Worm (Caenorhabditis elegans) whole organism, midembryonic: ENCODE measurements around the gene B0244.16.
A peak's percentile ranks its signal among the peaks of the same experiment; 100 is the strongest.

ENCODE experiments used
- T22C8.4 ChIP-seq: fragments of 200-800 bp; sonication (Bioruptor generic); IDR thresholded peaks from 2 replicates; pipeline ENCODE4 v1.3.6; 2022; ENCODE audit warnings: missing genetic modification characterization, missing compliant biosample characterization
- cog-1 ChIP-seq: sonication (generic microtip); optimal IDR thresholded peaks from 2 replicates; lab custom pipeline; 2016; ENCODE audit warnings: missing genetic modification characterization, missing compliant biosample characterization
- flt-1 ChIP-seq: fragments of 200-800 bp; sonication (Bioruptor generic); IDR thresholded peaks from 2 replicates; pipeline ENCODE4 v1.3.6; 2022; ENCODE audit warnings: missing genetic modification characterization, missing compliant biosample characterization
- klf-2 ChIP-seq: fragments of 200-800 bp; sonication (Bioruptor generic); conservative IDR thresholded peaks from 2 replicates; pipeline ENCODE4 v1.3.6; 2022; ENCODE audit warnings: missing genetic modification reagents, missing genetic modification characterization, missing compliant biosample characterization
- med-1 ChIP-seq: sonication (generic microtip); optimal IDR thresholded peaks from 2 replicates; lab custom pipeline; 2017; ENCODE audit warnings: missing genetic modification characterization, mild to moderate bottlenecking, missing compliant biosample characterization, antibody characterized with exemption, missing genetic modification reagents; ENCODE audit not compliant: insufficient read depth
- ref-1 ChIP-seq: fragments of 200-800 bp; sonication (Bioruptor generic); conservative IDR thresholded peaks from 2 replicates; pipeline ENCODE4 v1.3.6; 2022; ENCODE audit warnings: missing genetic modification reagents, missing genetic modification characterization, missing compliant biosample characterization
- tab-1 ChIP-seq: fragments of 200-800 bp; sonication (Bioruptor generic); IDR thresholded peaks from 2 replicates; pipeline ENCODE4 v1.3.6; 2022; ENCODE audit warnings: missing genetic modification characterization, missing compliant biosample characterization
- ztf-23 ChIP-seq: fragments of 200-800 bp; sonication (Bioruptor generic); IDR thresholded peaks from 2 replicates; pipeline ENCODE4 v1.3.6; 2022; ENCODE audit warnings: missing genetic modification reagents, missing genetic modification characterization, missing compliant biosample characterization
- ztf-29 ChIP-seq: fragments of 200-800 bp; sonication (Bioruptor generic); IDR thresholded peaks from 2 replicates; pipeline ENCODE4 v1.3.6; 2022; ENCODE audit warnings: missing genetic modification reagents, missing genetic modification characterization, missing compliant biosample characterization

B0244.16 gene

DNA sequence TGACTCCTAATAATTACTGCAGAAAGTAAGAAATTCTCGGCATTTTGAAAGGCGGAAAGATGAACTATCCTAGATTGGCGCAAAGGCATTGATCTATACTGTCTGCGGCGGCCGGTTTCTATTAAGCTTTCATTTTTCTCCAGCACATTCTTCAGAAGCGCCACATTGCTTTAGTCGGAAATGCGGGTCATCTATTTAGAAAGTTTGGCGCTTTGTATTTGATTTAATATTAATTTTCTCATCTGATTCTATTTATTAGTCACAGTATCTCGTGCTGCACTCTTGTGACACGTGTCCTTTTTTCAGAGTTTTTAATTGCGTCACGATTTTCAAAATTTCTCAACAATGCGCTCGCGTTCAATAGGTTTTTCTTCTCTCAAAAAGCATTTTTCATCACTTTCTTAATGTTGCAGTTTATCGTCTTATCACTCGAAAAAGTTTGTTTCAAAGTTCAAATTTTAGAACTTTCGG, 25.7 kb upstream of the B0244.16 start:
- TF ChIP-seq klf-2, result no peak
- no peak for TF ChIP-seq ztf-23 (GFP tag; lab: Robert Waterston, UW)
- TF ChIP-seq ref-1, result no peak
- peak; percentile 15; the same call in 1 of the 2 replicates for TF ChIP-seq flt-1

DNA sequence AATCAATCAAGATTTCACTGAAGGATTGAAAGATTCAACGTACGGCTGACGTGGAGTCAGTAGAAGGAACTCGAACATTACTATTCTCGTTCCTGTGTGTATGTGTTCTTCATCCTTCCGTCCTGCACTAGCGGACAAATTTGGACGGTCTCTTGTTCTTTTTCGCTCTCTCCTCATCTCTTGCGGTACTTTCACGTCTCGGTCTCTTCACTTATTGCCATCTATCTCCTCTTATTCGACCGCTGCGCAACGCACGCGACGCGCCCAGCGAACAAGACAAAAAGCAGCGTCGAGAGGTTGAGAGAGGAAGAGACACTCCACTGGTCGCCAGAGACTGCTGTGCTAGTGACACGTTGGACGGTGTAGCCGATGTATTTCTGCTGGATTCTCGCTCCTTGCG, 25.3 kb upstream of the B0244.16 start:
- peak; percentile 55; the same call in 1 of the 2 replicates for TF ChIP-seq ztf-23 (GFP tag; lab: Robert Waterston, UW)
- peak; percentile 32; the same call in 1 of the 2 replicates for TF ChIP-seq ztf-29 (GFP tag; lab: Robert Waterston, UW)
- TF ChIP-seq ref-1, result no peak
- 0 out of 2 replicates have a peak, but pooled peaks have one; percentile 34 for TF ChIP-seq flt-1
- TF ChIP-seq tab-1 (GFP tag; lab: Robert Waterston, UW), result no peak
- TF ChIP-seq cog-1 (tag; lab: Kevin White, UChicago), result peak; percentile 77

DNA sequence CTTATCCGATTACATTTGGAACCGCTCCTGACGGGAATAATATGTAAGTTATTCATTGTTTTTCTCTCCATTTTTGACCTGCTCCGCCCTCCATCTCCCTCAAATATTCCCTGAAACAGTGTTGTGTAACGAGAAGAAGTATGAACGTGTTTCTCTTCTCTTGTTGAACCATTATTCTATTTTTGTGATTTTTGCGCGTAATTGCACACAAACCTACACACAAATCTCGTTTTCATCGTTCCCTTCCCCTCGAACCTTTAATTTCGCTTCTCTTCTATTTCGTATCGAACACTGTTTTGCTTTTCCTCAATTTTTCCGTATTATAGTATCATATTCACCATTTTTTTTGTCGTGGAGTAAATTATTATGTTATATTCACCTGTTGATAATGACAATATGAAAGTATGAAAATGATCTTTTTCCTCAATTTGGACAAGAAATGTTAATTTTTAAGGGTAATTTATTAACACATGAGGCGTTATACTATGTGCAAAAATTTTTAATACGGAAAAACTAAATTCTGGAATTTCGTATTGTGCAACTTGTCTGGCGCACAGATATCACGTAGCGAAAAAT, 23.5 kb upstream of the B0244.16 start:
- TF ChIP-seq tab-1 (GFP tag; lab: Robert Waterston, UW), result no peak
- no peak for TF ChIP-seq med-1 (GFP tag; lab: Kevin White, UChicago)
- TF ChIP-seq flt-1, result no peak
- no peak for TF ChIP-seq klf-2
- TF ChIP-seq ztf-23 (GFP tag; lab: Robert Waterston, UW), result no peak
- no peak for TF ChIP-seq ref-1
- TF ChIP-seq T22C8.4, result no peak
- no peak for TF ChIP-seq cog-1 (tag; lab: Kevin White, UChicago)
- no peak for TF ChIP-seq ztf-29 (GFP tag; lab: Robert Waterston, UW)

DNA sequence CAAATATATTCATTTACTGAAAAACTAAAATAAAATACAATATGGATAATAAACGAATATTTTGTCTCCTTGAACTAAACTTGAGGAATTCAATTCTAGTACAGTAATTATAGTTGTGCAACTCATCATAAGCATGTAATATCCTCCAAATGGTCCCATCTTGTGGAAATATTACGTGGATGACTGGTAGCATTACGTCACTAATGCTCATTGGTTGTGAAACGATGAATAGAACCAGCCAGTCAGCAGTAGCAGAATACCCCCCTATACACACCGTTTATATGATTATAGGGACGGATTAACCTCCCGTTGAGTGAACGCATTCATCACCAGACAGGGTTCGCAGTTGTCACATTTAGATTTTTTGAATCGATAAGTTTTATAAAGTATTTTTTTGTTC, 22.4 kb upstream of the B0244.16 start:
- TF ChIP-seq klf-2, result no peak
- no peak for TF ChIP-seq tab-1 (GFP tag; lab: Robert Waterston, UW)

DNA sequence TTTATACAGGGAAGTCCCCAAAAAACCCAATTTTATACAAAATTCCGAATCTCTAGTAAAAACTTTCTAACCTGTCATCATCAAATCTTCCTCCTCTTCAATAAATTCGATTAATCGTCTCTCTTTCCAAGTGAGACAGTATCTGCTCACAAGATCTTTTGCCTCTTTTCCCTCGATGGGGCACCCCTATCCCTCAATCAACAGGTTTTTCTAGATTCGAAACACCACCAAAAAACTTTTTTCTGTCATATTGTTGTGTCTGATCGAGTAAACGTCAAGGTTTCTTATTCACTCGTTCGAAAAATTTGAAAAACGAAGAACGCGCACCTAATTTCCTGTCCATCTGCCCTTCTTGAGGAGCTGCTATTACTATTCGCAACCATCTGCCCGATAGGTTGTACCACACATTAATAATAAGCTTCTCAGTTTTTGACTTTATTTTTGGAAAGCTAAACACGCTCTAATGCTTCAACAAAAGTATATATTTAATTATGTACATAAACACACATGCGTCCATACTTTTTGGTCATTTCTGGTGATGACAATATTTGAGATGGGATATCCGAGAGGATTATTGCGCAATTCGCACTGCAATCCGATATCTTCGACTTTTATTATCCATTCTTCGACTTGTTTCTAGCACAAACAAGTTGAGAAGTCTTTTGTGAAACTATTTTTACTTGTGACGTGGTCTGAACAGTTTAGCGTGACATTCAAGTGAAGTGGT, 21.5 kb upstream of the B0244.16 start:
- TF ChIP-seq med-1 (GFP tag; lab: Kevin White, UChicago) (no peak), ref-1 (no peak), ztf-29 (GFP tag; lab: Robert Waterston, UW) (no peak), klf-2 (no peak), cog-1 (tag; lab: Kevin White, UChicago) (no peak), ztf-23 (GFP tag; lab: Robert Waterston, UW) (no peak), T22C8.4 (no peak), flt-1 (no peak), tab-1 (GFP tag; lab: Robert Waterston, UW) (no peak)

DNA sequence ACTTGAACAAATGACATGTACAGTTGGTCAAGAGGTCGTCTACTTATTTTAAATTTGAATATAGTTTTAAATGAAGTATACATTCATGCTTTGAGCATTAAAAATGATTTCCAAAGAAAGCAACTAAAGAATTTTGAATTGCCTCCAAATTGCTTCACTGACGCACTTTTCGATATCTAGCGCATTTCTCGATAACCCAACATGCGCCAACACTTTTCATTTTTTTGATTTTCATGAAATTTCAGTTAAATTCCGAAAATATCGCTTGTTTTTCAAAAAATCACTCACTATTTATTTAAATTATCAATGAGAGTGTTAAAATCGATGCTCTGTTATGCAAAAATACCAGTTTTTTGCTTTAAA, 21.0 kb upstream of the B0244.16 start:
- TF ChIP-seq T22C8.4, result no peak
- TF ChIP-seq flt-1, result no peak
- TF ChIP-seq ztf-23 (GFP tag; lab: Robert Waterston, UW), result no peak
- no peak for TF ChIP-seq ztf-29 (GFP tag; lab: Robert Waterston, UW)
- TF ChIP-seq klf-2, result no peak
- TF ChIP-seq ref-1, result no peak
- no peak for TF ChIP-seq tab-1 (GFP tag; lab: Robert Waterston, UW)

DNA sequence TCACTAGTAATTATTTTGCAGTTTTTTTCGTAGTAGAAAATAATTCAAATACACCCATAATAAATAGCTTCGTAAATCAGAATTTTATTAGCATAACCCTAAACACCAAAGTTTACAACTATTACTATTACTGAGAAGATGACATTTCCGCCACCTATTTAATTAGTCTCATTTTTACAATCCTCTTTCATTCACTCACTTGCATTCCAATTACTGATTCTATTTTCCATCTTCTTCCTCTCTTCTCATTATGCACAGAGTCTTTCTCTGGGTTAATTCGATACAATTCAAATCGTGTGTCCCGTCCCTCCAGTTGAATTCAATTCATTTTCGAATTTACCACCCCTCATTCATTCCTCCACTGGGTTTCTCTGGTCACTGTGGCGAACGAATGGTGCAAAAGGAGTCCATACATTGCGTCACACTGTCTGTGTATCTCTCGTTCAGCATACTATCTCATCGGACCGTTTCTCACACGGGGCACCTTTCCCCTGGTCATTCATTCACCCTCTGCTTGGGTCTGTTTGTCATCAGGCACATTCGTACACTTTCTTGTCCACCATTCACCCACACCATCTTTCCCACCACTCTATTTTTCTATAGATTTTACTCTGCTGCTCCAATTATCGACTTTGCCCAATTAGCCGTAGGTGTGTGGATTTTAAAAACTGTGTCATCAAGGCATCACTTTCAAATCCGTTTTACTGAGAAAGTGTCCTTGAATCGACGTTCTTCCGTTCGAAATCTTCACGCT, 20.3 kb upstream of the B0244.16 start:
- TF ChIP-seq ref-1, result no peak
- TF ChIP-seq ztf-23 (GFP tag; lab: Robert Waterston, UW), result no peak
- TF ChIP-seq flt-1, result peak; percentile 22; the same call in 1 of the 2 replicates
- no peak for TF ChIP-seq ztf-29 (GFP tag; lab: Robert Waterston, UW)

DNA sequence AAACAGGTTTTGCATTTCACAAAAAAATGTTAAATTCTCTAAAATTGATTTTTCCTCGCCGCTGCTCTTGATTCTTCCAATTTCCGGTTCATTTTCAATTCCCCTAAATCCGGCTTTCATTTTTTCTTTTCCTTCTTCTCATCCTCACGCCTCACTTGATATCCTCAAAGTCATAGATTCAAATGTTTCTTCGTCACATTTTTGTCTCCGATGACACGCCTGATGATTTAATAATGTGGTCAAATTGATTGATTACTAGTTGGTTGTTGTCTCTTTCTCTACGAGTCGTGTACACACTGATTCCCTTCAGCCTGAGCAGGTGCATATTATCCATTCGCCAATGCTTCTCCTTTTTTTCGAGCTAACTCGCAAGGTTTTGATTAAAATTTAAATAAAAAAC, 19.3 kb upstream of the B0244.16 start:
- TF ChIP-seq med-1 (GFP tag; lab: Kevin White, UChicago) (no peak), ztf-29 (GFP tag; lab: Robert Waterston, UW) (no peak), flt-1 (no peak), ref-1 (no peak), cog-1 (tag; lab: Kevin White, UChicago) (no peak), T22C8.4 (no peak), klf-2 (no peak), tab-1 (GFP tag; lab: Robert Waterston, UW) (no peak), ztf-23 (GFP tag; lab: Robert Waterston, UW) (no peak)

DNA sequence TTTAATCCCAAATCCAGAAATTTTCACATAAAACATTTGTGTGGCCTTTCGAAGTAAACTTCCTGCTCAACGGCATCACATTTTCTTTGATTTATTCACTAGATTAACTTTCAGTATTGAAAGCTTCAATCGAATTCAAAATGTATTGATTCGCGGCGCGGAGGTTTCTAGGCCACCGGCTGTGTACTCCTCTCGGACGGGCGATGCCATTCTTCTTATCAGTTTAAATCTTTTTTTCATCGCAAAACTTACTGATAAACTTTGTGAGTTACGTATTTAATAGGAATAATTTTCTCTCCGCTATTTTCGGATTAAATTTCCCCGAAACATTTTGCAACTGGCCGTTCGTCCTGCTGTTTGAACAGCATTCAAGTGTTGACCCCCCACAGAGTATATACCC, 18.9 kb upstream of the B0244.16 start:
- TF ChIP-seq ztf-23 (GFP tag; lab: Robert Waterston, UW), result no peak
- no peak for TF ChIP-seq ztf-29 (GFP tag; lab: Robert Waterston, UW)
- peak; percentile 49; the same call in 1 of the 2 replicates for TF ChIP-seq flt-1
- TF ChIP-seq cog-1 (tag; lab: Kevin White, UChicago), result no peak
- peak; percentile 18; the same call in 1 of the 2 replicates for TF ChIP-seq T22C8.4

DNA sequence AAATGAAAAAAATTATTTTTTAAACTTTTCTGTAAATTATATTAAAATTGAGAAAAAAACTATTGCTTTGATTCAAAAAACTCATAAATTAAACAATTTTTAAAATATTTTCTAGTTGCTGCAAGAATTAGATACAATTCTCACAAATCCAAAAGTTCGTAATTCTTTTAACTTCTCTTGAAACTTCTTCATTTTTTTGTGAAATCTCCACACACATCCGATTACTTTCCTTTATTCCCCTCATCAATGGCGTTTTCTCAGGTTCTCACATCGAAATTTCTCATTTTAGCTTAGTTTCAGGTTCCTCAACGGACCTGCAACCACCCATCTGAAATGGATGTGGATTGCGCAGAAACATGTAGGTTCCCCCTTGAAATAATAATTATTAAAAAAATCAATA, 18.2 kb upstream of the B0244.16 start, which contains the start of gene wrm-1:
TSS of gene wrm-1 (plus strand) at position 301 of the 400 bp plus-strand sequence.
- TF ChIP-seq cog-1 (tag; lab: Kevin White, UChicago) (no peak), med-1 (GFP tag; lab: Kevin White, UChicago) (no peak), ztf-23 (GFP tag; lab: Robert Waterston, UW) (no peak), T22C8.4 (no peak), flt-1 (no peak), ref-1 (no peak), tab-1 (GFP tag; lab: Robert Waterston, UW) (no peak), klf-2 (no peak), ztf-29 (GFP tag; lab: Robert Waterston, UW) (no peak)
